Fruit fly (Drosophila melanogaster) Kc167 (cell line): ENCODE measurements around the gene exex.

Experiments used
- Myc ChIP-seq: fragments of >200 bp; optimal IDR thresholded peaks from 2 replicates; lab custom pipeline; 2017; ENCODE audit warnings: missing external identifiers
- Sin3A ChIP-seq: fragments of >200 bp; optimal IDR thresholded peaks from 2 replicates; lab custom pipeline; 2018; ENCODE audit warnings: missing external identifiers
- h ChIP-seq: fragments of >200 bp; optimal IDR thresholded peaks from 3 replicates; lab custom pipeline; 2018; ENCODE audit warnings: missing external identifiers
- insv ChIP-seq: fragments of >200 bp; optimal IDR thresholded peaks from 3 replicates; lab custom pipeline; 2018; ENCODE audit warnings: missing external identifiers
- psq ChIP-seq: fragments of >200 bp; optimal IDR thresholded peaks from 2 replicates; lab custom pipeline; 2017; ENCODE audit warnings: missing external identifiers
- ttk ChIP-seq: sonication (Bioruptor generic); optimal IDR thresholded peaks from 2 replicates; lab custom pipeline; 2017; ENCODE audit warnings: missing external identifiers

The exex gene

dm6 chr3L:7970442-7970841 is 22.5 kb downstream of the exex start, which contains the start of gene RNaseX25:
TSS of gene RNaseX25 (plus strand) at chr3L:7970588.
- no peak for TF ChIP-seq ttk (lab: Kevin White, UChicago)
- TF ChIP-seq psq (lab: Kevin White, UChicago): no peak
- no peak for TF ChIP-seq h (lab: Kevin White, UChicago)
- TF ChIP-seq Sin3A: no peak
- TF ChIP-seq insv: no peak
- no peak for TF ChIP-seq Myc

DNA sequence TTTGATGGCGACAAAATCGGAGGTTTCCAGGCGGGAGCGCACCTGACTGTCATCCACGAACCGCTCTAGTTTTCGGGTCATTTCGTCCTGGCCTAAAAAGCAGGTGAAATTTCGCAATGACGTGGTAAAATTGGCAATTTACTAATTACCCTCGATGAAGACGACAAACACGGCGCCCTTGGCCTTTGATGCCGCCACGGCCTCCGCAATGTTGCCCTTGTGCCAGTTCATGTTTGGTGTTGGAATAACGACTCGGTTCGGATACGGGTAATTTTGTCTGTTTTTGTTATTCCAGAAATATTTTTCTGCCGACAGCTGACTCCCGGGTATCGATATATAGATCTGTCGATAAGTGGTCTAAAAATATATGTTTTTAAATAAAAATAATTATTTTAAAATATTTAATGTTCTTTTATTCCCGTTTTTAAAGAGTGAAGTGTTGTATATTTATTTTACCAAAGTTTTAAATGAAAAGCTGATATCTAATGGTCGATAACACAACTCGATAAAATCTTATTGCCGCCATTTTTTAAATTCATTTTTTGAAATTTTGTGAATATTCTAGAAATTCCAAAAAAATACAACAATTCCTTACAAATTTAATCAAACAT is 26.8 kb downstream of the exex start, which contains the start of gene CG8042:
TSS of gene CG8042 (minus strand) at position 321 of the 611 bp plus-strand sequence.
- no peak for TF ChIP-seq ttk (lab: Kevin White, UChicago)

DNA sequence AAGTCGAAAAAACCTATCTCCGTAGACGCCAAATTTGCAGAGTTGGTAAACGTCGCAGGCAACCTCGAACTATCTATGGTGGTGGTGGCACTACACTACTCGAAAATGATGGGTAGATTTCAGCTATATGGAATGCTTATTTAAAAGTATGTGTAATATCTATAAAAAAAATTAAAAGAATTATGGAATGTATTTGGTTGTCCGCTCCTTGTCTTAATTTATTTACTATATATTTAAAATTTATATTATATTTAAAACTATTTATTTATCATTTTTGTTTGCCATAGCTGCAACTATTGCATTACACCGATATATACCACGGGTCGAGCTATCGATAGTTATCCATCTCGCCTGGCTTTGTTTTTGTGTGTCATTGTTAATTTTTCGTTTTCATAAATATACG is 28.1 kb downstream of the exex start, which contains the start of the genes HP4 and CG8209:
TSS of gene HP4 (minus strand) at position 74 of the 403 bp plus-strand sequence.
TSS of gene CG8209 (plus strand) at position 326 of the 403 bp plus-strand sequence.
- TF ChIP-seq insv: no peak
- TF ChIP-seq h (lab: Kevin White, UChicago): no peak
- TF ChIP-seq ttk (lab: Kevin White, UChicago): no peak
- TF ChIP-seq psq (lab: Kevin White, UChicago): no peak
- no peak for TF ChIP-seq Sin3A
- no peak for TF ChIP-seq Myc

DNA sequence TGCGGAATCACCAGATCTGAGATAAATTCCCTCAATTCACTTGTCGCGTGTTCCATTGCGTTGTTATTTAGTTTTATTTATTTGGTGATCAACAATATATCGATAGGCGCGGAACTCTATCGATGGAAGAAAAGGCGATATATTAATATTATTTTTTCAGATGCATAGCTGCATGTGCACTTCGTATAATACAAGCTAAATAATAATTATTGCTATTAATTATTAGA is 30.5 kb downstream of the exex start, which contains the start of gene Pop4:
TSS of gene Pop4 (minus strand) at position 101 of the 227 bp plus-strand sequence.
- TF ChIP-seq h (lab: Kevin White, UChicago) (no peak), insv (no peak), ttk (lab: Kevin White, UChicago) (no peak), psq (lab: Kevin White, UChicago) (no peak), Sin3A (no peak), Myc (no peak)

DNA sequence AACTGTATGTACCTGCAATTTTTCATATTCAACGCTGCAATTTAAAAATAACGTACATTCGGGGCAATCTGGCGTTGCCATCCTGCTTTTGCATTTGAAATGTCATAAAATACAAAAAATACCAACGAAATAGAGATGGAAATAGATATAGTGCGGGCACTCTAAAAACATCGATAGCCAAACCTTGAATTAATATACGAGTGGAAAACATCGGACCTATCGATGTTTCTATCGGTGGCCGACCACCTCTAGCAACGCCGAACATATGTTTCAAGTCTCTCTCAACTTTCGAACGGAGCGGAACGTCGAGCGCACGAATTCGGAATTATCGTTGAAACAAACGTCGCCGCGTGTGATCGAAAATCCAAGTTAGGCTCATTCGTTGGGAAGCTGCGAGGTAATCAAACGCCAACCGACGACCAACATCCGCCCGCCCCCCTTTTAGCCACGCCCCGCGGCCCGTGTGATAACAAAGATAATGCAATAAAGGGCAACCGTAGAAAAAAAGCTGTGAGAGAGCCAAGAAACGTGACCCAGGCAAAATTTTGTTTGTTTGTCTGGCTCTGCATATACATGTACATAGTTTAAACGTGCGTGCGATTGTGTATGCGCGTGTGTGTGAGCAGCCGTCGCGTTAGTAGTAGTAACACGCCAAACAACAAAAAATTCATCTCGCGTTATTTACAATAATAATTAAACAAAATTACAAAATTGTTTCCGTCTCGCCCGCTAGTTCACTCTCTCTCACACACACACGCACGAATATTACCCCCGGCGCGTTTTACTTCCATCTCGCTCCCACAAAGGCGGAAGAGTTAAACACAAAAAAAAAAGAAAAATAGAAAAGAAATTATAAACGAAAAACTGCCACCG is 31.0 kb downstream of the exex start, which contains the start of gene nmo:
TSS of gene nmo (plus strand) at position 270 of the 873 bp plus-strand sequence.
- TF ChIP-seq ttk (lab: Kevin White, UChicago): no peak
- TF ChIP-seq psq (lab: Kevin White, UChicago): no peak
- TF ChIP-seq Myc: no peak
- TF ChIP-seq insv: no peak
- no peak for TF ChIP-seq Sin3A
- no peak for TF ChIP-seq h (lab: Kevin White, UChicago)

DNA sequence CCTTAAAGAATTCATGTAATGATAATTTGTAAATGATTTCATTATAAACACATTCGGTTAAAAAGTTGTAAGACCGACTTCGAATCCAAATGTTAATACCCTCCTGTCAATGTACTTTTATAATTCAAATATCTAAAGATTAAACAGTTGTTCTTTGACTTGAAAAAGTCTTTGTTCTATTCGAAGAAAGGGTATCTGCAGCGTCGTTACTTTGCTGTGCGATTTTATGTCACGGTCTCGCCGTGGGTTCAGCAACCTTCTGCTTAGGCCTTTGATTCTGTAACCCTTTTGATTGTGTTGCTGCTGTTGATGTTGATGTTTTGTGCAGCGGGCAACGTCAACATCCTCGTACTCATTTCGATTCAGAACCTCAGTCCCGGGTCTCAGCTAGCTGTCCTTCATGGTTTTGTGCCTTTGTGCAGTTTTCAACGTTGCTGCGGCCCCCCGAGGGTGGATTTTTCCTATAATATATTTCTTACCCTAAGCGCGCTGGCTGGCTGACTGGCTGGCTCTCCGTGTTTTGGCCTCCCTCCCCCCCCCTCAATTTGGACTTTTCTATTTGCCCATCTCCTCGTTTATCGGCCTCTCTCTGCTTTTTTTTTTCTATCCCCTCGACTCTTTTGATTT is 33.4 kb downstream of the exex start:
- TF ChIP-seq Myc (no peak), insv (no peak), Sin3A (no peak), h (lab: Kevin White, UChicago) (no peak), ttk (lab: Kevin White, UChicago) (no peak), psq (lab: Kevin White, UChicago) (no peak)

DNA sequence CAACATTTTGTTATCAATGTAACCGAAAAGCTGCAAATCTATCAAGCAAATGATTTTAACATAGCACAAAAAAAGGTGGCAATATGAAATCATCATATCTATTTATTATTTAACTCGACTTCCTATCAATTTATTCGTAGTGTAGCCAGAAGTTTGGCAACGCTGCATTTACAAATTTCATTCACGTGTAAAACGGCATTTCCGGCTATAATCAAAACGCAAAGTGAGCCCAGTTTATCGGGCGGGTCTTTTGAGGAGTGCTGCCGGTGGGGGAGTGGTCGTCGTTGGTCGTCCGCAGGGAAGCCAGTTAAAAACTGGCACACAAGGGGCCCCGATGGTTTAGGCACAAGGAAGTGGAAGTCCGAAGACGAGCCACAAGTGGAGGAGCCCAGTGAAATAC is 34.0 kb downstream of the exex start:
- TF ChIP-seq psq (lab: Kevin White, UChicago) (no peak), Sin3A (no peak), Myc (no peak), insv (no peak)

DNA sequence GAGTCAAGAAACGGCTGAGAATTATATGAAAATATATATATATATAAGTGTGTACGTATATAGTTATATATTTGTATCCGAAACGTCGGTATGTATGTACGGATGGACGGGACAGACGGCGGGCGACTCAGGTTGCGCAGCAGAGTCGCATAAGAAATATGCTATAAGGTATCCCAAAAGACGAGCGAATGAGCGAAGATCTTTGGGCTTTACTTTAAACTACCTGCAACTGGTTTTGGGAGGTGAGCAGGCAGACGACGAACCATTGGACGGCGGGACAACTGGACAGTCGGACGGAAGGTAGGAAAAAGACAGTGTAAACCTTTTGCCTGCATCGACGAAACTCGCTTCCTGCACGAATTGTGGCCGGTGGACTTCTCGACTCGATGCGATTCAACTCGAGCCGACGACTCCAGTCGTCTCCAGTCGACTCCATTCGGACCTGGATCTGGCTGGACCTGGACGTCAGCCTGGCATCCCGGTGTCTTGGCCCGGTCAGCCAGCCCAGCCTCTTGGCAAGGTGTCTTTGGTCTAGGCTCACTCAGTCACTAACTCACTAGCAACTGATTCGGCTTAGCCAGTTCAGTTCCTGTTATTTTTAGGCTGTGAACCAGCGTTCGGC is 35.7 kb downstream of the exex start:
- TF ChIP-seq psq (lab: Kevin White, UChicago) (no peak), insv (no peak), Sin3A (no peak), ttk (lab: Kevin White, UChicago) (no peak), h (lab: Kevin White, UChicago) (no peak), Myc (no peak)

DNA sequence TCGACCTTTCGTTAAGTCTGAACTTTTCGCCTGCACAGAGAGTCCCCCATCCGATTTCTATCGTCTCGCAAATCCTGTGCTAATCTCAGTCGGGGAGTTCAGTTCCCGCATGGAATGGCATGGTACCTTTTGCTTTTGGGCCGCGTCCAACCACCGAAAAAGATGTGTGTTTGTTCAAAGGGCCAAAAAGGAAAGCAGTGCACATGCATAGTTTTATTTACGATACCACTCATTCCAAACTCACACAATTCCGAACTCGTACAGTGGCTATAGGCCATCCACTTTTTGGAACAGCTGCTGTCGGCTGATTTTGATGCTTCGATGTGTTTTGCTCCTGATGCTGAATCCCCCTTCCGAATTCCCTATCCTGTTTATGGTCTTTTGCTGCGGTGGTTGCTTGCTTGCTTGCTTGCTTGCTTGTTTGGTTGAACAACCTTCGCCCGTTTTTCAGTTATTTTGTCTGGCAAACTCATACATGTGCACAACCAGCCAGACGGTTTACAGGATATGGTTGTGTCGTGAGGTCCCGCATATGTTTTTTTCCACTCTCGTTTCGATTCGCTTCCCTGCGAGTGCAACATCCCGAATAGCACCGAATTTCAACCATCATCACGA is 36.7 kb downstream of the exex start:
- TF ChIP-seq Myc (no peak), psq (lab: Kevin White, UChicago) (no peak), h (lab: Kevin White, UChicago) (no peak), Sin3A (no peak), ttk (lab: Kevin White, UChicago) (no peak), insv (no peak)

DNA sequence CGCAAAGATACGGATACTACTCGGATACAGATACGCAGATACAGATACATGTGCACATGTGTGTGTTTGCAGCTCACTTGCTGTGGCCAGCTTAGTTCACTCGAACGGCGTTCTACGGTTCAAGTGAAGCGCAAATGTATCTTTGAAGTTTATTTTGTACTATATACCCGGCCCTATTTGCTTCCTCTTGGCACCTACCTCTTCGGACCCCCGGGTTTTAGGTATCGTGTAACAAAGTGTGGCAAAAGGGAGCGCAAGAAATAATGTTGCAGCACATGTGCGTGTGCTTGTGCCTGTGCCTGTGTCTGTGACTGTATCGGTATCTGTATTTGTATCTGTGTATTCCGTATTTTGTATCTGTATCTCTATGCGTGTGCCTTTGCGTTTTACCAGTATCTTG is 40.4 kb downstream of the exex start:
- TF ChIP-seq Sin3A: no peak
- no peak for TF ChIP-seq ttk (lab: Kevin White, UChicago)
- TF ChIP-seq insv: no peak
- TF ChIP-seq h (lab: Kevin White, UChicago): no peak
- TF ChIP-seq psq (lab: Kevin White, UChicago): no peak
- no peak for TF ChIP-seq Myc

dm6 chr3L:7988828-7989673 is 41.1 kb downstream of the exex start:
- no peak for TF ChIP-seq psq (lab: Kevin White, UChicago)
- TF ChIP-seq Myc: no peak
- TF ChIP-seq ttk (lab: Kevin White, UChicago): no peak
- no peak for TF ChIP-seq Sin3A
- no peak for TF ChIP-seq h (lab: Kevin White, UChicago)
- no peak for TF ChIP-seq insv
